Fruit fly (Drosophila melanogaster) whole organism, embryonic: ENCODE measurements around the gene CG13862.
A peak's percentile ranks its signal among the peaks of the same experiment; 100 is the strongest.

Experiments
- Bgb ChIP-seq: fragments of 200-800 bp; sonication (Bioruptor generic); IDR thresholded peaks from 2 replicates; pipeline ENCODE4 v1.3.6; 2022; ENCODE audit warnings: missing biosample characterization, missing genetic modification characterization; ENCODE audit not compliant: partially characterized antibody
- CG1024 ChIP-seq: fragments of 200-800 bp; sonication (Bioruptor generic); IDR thresholded peaks from 2 replicates; pipeline ENCODE4 v1.3.6; 2022; ENCODE audit warnings: missing biosample characterization, missing genetic modification characterization
- CG11560 ChIP-seq: fragments of 200-800 bp; sonication (Bioruptor generic); IDR thresholded peaks from 3 replicates; pipeline ENCODE4 v1.3.6; 2022; ENCODE audit warnings: missing biosample characterization, missing genetic modification characterization
- CG11695 ChIP-seq: fragments of 200-800 bp; sonication (Bioruptor generic); IDR thresholded peaks from 3 replicates; pipeline ENCODE4 v1.3.6; 2022; ENCODE audit warnings: missing biosample characterization, missing genetic modification characterization
- CG12659 ChIP-seq: fragments of 200-800 bp; sonication (Bioruptor generic); optimal IDR thresholded peaks from 3 replicates; lab custom pipeline; 2017; ENCODE audit warnings: mild to moderate bottlenecking, missing biosample characterization, missing genetic modification reagents, missing genetic modification characterization
- CG16815 ChIP-seq: fragments of 200-800 bp; sonication (Bioruptor generic); optimal IDR thresholded peaks from 3 replicates; lab custom pipeline; 2017; ENCODE audit warnings: missing biosample characterization, mild to moderate bottlenecking, missing genetic modification characterization
- CG17385 ChIP-seq: fragments of 200-800 bp; sonication (Bioruptor generic); optimal IDR thresholded peaks from 3 replicates; lab custom pipeline; 2018; ENCODE audit warnings: missing biosample characterization, mild to moderate bottlenecking, missing genetic modification characterization
- CG32767 ChIP-seq: fragments of 200-800 bp; sonication (Bioruptor generic); IDR thresholded peaks from 2 replicates; pipeline ENCODE4 v1.3.6; 2022; ENCODE audit warnings: missing biosample characterization, missing genetic modification characterization
- CG33213 ChIP-seq: fragments of 200-800 bp; sonication (Bioruptor generic); optimal IDR thresholded peaks from 3 replicates; lab custom pipeline; 2016; ENCODE audit warnings: missing biosample characterization, missing genetic modification characterization
- CG4360 ChIP-seq: fragments of 200-800 bp; sonication (Bioruptor generic); IDR thresholded peaks from 2 replicates; pipeline ENCODE4 v1.3.6; 2022; ENCODE audit warnings: missing biosample characterization, missing genetic modification characterization
- CG4854 ChIP-seq: fragments of 200-800 bp; sonication (Bioruptor generic); optimal IDR thresholded peaks from 2 replicates; lab custom pipeline; 2016; ENCODE audit warnings: missing biosample characterization, missing genetic modification characterization, inconsistent platforms
- CG6791 ChIP-seq: fragments of 200-800 bp; sonication (Bioruptor generic); IDR thresholded peaks from 3 replicates; pipeline ENCODE4 v1.3.6; 2022; ENCODE audit warnings: missing biosample characterization, missing genetic modification characterization; ENCODE audit not compliant: partially characterized antibody
- CG6813 ChIP-seq: fragments of 200-800 bp; sonication (Bioruptor generic); optimal IDR thresholded peaks from 2 replicates; lab custom pipeline; 2017; ENCODE audit warnings: missing biosample characterization, missing genetic modification characterization, mild to moderate bottlenecking, moderate library complexity, missing genetic modification reagents
- CG8089 ChIP-seq: fragments of 200-800 bp; sonication (Bioruptor generic); optimal IDR thresholded peaks from 3 replicates; lab custom pipeline; 2016; ENCODE audit warnings: missing biosample characterization, missing genetic modification characterization
- CG8765 ChIP-seq: fragments of 200-800 bp; sonication (Bioruptor generic); IDR thresholded peaks from 2 replicates; pipeline ENCODE4 v1.3.6; 2022; ENCODE audit warnings: missing biosample characterization, missing genetic modification characterization
- CG9609 ChIP-seq: fragments of 200-800 bp; sonication (Bioruptor generic); optimal IDR thresholded peaks from 3 replicates; lab custom pipeline; 2016; ENCODE audit warnings: missing biosample characterization, missing genetic modification characterization
- CTCF ChIP-seq: fragments of 200-800 bp; sonication (Bioruptor generic); optimal IDR thresholded peaks from 2 replicates; lab custom pipeline; 2017; ENCODE audit warnings: missing biosample characterization, mild to moderate bottlenecking, missing genetic modification characterization, moderate library complexity
- D ChIP-seq, 2 experiments: fragments of 200-800 bp in 1 of 2; fragments of >200 bp in 1 of 2; sonication (Bioruptor generic) in 1 of 2; optimal IDR thresholded peaks; 2 replicates in 1 of 2; 3 replicates in 1 of 2; lab custom pipeline; 2017; ENCODE audit warnings: mild to moderate bottlenecking in 1 of 2, missing biosample characterization in 1 of 2, missing genetic modification characterization in 1 of 2, missing genetic modification reagents in 1 of 2
- Ets97D ChIP-seq: fragments of 200-800 bp; sonication (Bioruptor generic); optimal IDR thresholded peaks from 3 replicates; lab custom pipeline; 2016; ENCODE audit warnings: missing biosample characterization, missing genetic modification characterization
- H2.0 ChIP-seq: fragments of 200-800 bp; sonication (Bioruptor generic); IDR thresholded peaks from 2 replicates; pipeline ENCODE4 v1.3.6; 2022; ENCODE audit warnings: missing biosample characterization, missing genetic modification characterization
- HLH4C ChIP-seq: fragments of 200-800 bp; sonication (Bioruptor generic); IDR thresholded peaks from 3 replicates; pipeline ENCODE4 v1.3.6; 2022; ENCODE audit warnings: missing biosample characterization, missing genetic modification characterization; ENCODE audit not compliant: partially characterized antibody
- Hey ChIP-seq: fragments of 200-800 bp; sonication (Bioruptor generic); optimal IDR thresholded peaks from 3 replicates; lab custom pipeline; 2018; ENCODE audit warnings: missing biosample characterization, mild to moderate bottlenecking, missing genetic modification characterization
- Hmr ChIP-seq: fragments of 200-800 bp; sonication (Bioruptor generic); optimal IDR thresholded peaks from 3 replicates; lab custom pipeline; 2017; ENCODE audit warnings: mild to moderate bottlenecking, missing biosample characterization, missing genetic modification reagents, missing genetic modification characterization
- Hr51 ChIP-seq, 2 experiments: fragments of 200-800 bp; sonication (Bioruptor generic); optimal IDR thresholded peaks; 2 replicates in 1 of 2; 3 replicates in 1 of 2; lab custom pipeline; 2016 to 2018; ENCODE audit warnings: missing biosample characterization in 2 of 2, missing genetic modification characterization in 2 of 2, mild to moderate bottlenecking in 1 of 2, moderate library complexity in 1 of 2
- MBD-R2 ChIP-seq: fragments of 200-800 bp; sonication (Bioruptor generic); IDR thresholded peaks from 2 replicates; pipeline ENCODE4 v1.3.6; 2022; ENCODE audit warnings: missing biosample characterization, missing genetic modification characterization
- Nf-YA ChIP-seq: fragments of 200-800 bp; sonication (Bioruptor generic); IDR thresholded peaks from 2 replicates; pipeline ENCODE4 v1.3.6; 2022; ENCODE audit warnings: missing biosample characterization, missing genetic modification characterization
- Xrp1 ChIP-seq: fragments of 200-800 bp; sonication (Bioruptor generic); IDR thresholded peaks from 2 replicates; pipeline ENCODE4 v1.3.6; 2022; ENCODE audit warnings: missing biosample characterization, missing genetic modification characterization
- ac ChIP-seq: fragments of 200-800 bp; sonication (Bioruptor generic); optimal IDR thresholded peaks from 3 replicates; lab custom pipeline; 2017; ENCODE audit warnings: missing biosample characterization, mild to moderate bottlenecking, missing genetic modification characterization
- aop ChIP-seq: fragments of 200-800 bp; sonication (Bioruptor generic); IDR thresholded peaks from 2 replicates; pipeline ENCODE4 v1.3.6; 2022; ENCODE audit warnings: missing biosample characterization, missing genetic modification characterization
- cad ChIP-seq: fragments of >200 bp; optimal IDR thresholded peaks from 2 replicates; lab custom pipeline; 2017; ENCODE audit warnings: missing biosample characterization, missing genetic modification characterization
- caup ChIP-seq: fragments of 200-800 bp; sonication (Bioruptor generic); optimal IDR thresholded peaks from 3 replicates; lab custom pipeline; 2017; ENCODE audit warnings: missing biosample characterization, mild to moderate bottlenecking, missing genetic modification characterization, moderate library complexity; ENCODE audit not compliant: severe bottlenecking
- ci ChIP-seq: fragments of 200-800 bp; sonication (Bioruptor generic); IDR thresholded peaks from 3 replicates; pipeline ENCODE4 v1.3.6; 2022; ENCODE audit warnings: missing biosample characterization, missing genetic modification characterization
- dmrt99B ChIP-seq: fragments of 200-800 bp; sonication (Bioruptor generic); optimal IDR thresholded peaks from 2 replicates; lab custom pipeline; 2018; ENCODE audit warnings: missing biosample characterization, mild to moderate bottlenecking, missing genetic modification characterization, moderate library complexity
- ems ChIP-seq: fragments of 200-800 bp; sonication (Bioruptor generic); optimal IDR thresholded peaks from 3 replicates; lab custom pipeline; 2016; ENCODE audit warnings: missing biosample characterization, missing genetic modification characterization
- eve ChIP-seq, 2 experiments: fragments of >200 bp; optimal IDR thresholded peaks; 2 replicates each; lab custom pipeline; 2017; ENCODE audit warnings: missing biosample characterization in 2 of 2, missing genetic modification characterization in 2 of 2
- gfzf ChIP-seq: fragments of 200-800 bp; sonication (Bioruptor generic); optimal IDR thresholded peaks from 2 replicates; lab custom pipeline; 2016; ENCODE audit warnings: missing biosample characterization, mild to moderate bottlenecking, missing genetic modification characterization, moderate library complexity
- h ChIP-seq: fragments of >200 bp; optimal IDR thresholded peaks from 2 replicates; lab custom pipeline; 2017
- hb ChIP-seq: fragments of 200-800 bp; sonication (Bioruptor generic); IDR thresholded peaks from 3 replicates; pipeline ENCODE4 v1.3.6; 2022; ENCODE audit warnings: missing biosample characterization, missing genetic modification characterization; ENCODE audit not compliant: partially characterized antibody
- knrl ChIP-seq: fragments of 200-800 bp; sonication (Bioruptor generic); IDR thresholded peaks from 3 replicates; pipeline ENCODE4 v1.3.6; 2022; ENCODE audit warnings: missing biosample characterization, missing genetic modification characterization; ENCODE audit not compliant: partially characterized antibody
- lilli ChIP-seq: fragments of 200-800 bp; sonication (Bioruptor generic); optimal IDR thresholded peaks from 3 replicates; lab custom pipeline; 2016; ENCODE audit warnings: missing biosample characterization, missing genetic modification characterization
- nmo ChIP-seq: fragments of 200-800 bp; sonication (Bioruptor generic); optimal IDR thresholded peaks from 2 replicates; lab custom pipeline; 2018; ENCODE audit warnings: missing biosample characterization, mild to moderate bottlenecking, missing genetic modification characterization, moderate library complexity
- pzg ChIP-seq: fragments of 200-800 bp; sonication (Bioruptor generic); optimal IDR thresholded peaks from 3 replicates; lab custom pipeline; 2018; ENCODE audit warnings: missing biosample characterization, mild to moderate bottlenecking, missing genetic modification characterization, moderate library complexity
- row ChIP-seq: fragments of 200-800 bp; sonication (Bioruptor generic); IDR thresholded peaks from 3 replicates; pipeline ENCODE4 v1.3.6; 2022; ENCODE audit warnings: missing biosample characterization, missing genetic modification characterization
- salm ChIP-seq: fragments of 200-800 bp; sonication (Bioruptor generic); optimal IDR thresholded peaks from 2 replicates; lab custom pipeline; 2018; ENCODE audit warnings: missing biosample characterization, mild to moderate bottlenecking, missing genetic modification characterization
- toy ChIP-seq: fragments of 200-800 bp; sonication (Bioruptor generic); IDR thresholded peaks from 2 replicates; pipeline ENCODE4 v1.3.6; 2022; ENCODE audit warnings: missing biosample characterization, missing genetic modification characterization
- tup ChIP-seq: fragments of 200-800 bp; sonication (Bioruptor generic); optimal IDR thresholded peaks from 2 replicates; lab custom pipeline; 2016; ENCODE audit warnings: missing biosample characterization, mild to moderate bottlenecking, missing genetic modification characterization, moderate library complexity
- wor ChIP-seq: fragments of 200-800 bp; sonication (Bioruptor generic); IDR thresholded peaks from 2 replicates; pipeline ENCODE4 v1.3.6; 2022; ENCODE audit warnings: missing biosample characterization, missing genetic modification characterization
- zen2 ChIP-seq: fragments of 200-800 bp; sonication (Bioruptor generic); IDR thresholded peaks from 3 replicates; pipeline ENCODE4 v1.3.6; 2022; ENCODE audit warnings: missing biosample characterization, missing genetic modification characterization; ENCODE audit not compliant: partially characterized antibody
- zfh2 ChIP-seq: fragments of 200-800 bp; sonication (Bioruptor generic); optimal IDR thresholded peaks from 2 replicates; lab custom pipeline; 2016; ENCODE audit warnings: missing biosample characterization, missing genetic modification characterization

Gene CG13862

dm6 chr3R:22362218-22362907 lies 30.6 kb downstream of the CG13862 start, which contains the start of the genes JMJD6, CG7071 and Muted (continued):
- peak; percentile 68 for TF ChIP-seq Bgb (GFP tag; lab: Robert Waterston, UW)
- TF ChIP-seq CG16815 (GFP tag; lab: Kevin White, UChicago): peak; percentile 90
- peak; percentile 83 for TF ChIP-seq CG1024 (GFP tag; lab: Robert Waterston, UW)
- peak; percentile 55; the same call in 1 of the 2 replicates for TF ChIP-seq CG4360 (GFP tag; lab: Robert Waterston, UW)
- TF ChIP-seq Hey: peak; percentile 63
- peak; percentile 87 for TF ChIP-seq Ets97D
- TF ChIP-seq row (GFP tag; lab: Robert Waterston, UW): peak; percentile 98
- TF ChIP-seq Nf-YA: peak; percentile 53; the same call in 1 of the 2 replicates
- no peak for TF ChIP-seq h
- peak; percentile 78 for TF ChIP-seq salm
- TF ChIP-seq D (optimal IDR thresholded peaks at IDR 0.05; lab: Kevin White, UChicago): peak; percentile 23
- TF ChIP-seq D (GFP tag; optimal IDR thresholded peaks at IDR 0.05; lab: Kevin White, UChicago): peak; percentile 70
- peak; percentile 52 for TF ChIP-seq ac (GFP tag; lab: Kevin White, UChicago)
- peak; percentile 90 for TF ChIP-seq CG8765
- TF ChIP-seq knrl: peak; percentile 86
- TF ChIP-seq H2.0: peak; percentile 85
- TF ChIP-seq zen2 (GFP tag; lab: Robert Waterston, UW): peak; percentile 55; the same call in 1 of the 3 replicates
- peak; percentile 68 for TF ChIP-seq HLH4C (GFP tag; lab: Robert Waterston, UW)
- peak; percentile 83 for TF ChIP-seq CG9609 (GFP tag; lab: Kevin White, UChicago)
- peak; percentile 71 for TF ChIP-seq CG11560 (tag; lab: Robert Waterston, UW)
- TF ChIP-seq hb (GFP tag; lab: Robert Waterston, UW): peak; percentile 74; the same call in 2 of the 3 replicates
- peak; percentile 83 for TF ChIP-seq MBD-R2
- peak; percentile 42; the same call in 1 of the 2 replicates for TF ChIP-seq toy (GFP tag; lab: Robert Waterston, UW)
- peak; percentile 77; the same call in 1 of the 2 replicates for TF ChIP-seq wor (GFP tag; lab: Robert Waterston, UW)
- peak; percentile 90 for TF ChIP-seq gfzf (GFP tag; lab: Kevin White, UChicago)
- TF ChIP-seq lilli: peak; percentile 97
- peak; percentile 81 for TF ChIP-seq CG33213 (GFP tag; lab: Kevin White, UChicago)
- peak; percentile 89 for TF ChIP-seq ems
- peak; percentile 87 for TF ChIP-seq CG11695 (GFP tag; lab: Robert Waterston, UW)
- TF ChIP-seq CG32767: peak; percentile 83; the same call in 1 of the 2 replicates
- peak; percentile 86 for TF ChIP-seq tup (GFP tag; lab: Kevin White, UChicago)
- peak; percentile 95 for TF ChIP-seq zfh2 (GFP tag; lab: Kevin White, UChicago)
- peak; percentile 92 for TF ChIP-seq CG4854 (GFP tag; lab: Kevin White, UChicago)
- TF ChIP-seq cad (GFP tag; lab: Kevin White, UChicago): no peak
- peak; percentile 88 for TF ChIP-seq nmo
- peak; percentile 78 for TF ChIP-seq dmrt99B (tag; lab: Kevin White, UChicago)
- peak; percentile 89 for TF ChIP-seq caup (GFP tag; lab: Kevin White, UChicago)
- peak; percentile 95 for TF ChIP-seq ci (GFP tag; lab: Robert Waterston, UW)
- peak; percentile 32 for TF ChIP-seq CG6813 (GFP tag; lab: Kevin White, UChicago)
- TF ChIP-seq Hmr: peak; percentile 93
- TF ChIP-seq CG6791: peak; percentile 67; the same call in 2 of the 3 replicates
- peak; percentile 66; the same call in 1 of the 2 replicates for TF ChIP-seq aop
- peak; percentile 84 for TF ChIP-seq CG17385
- peak; percentile 89 to 94 for TF ChIP-seq Hr51 (GFP tag; optimal IDR thresholded peaks at IDR 0.05; lab: Kevin White, UChicago)
- TF ChIP-seq CG12659 (GFP tag; lab: Kevin White, UChicago): peak; percentile 97
- TF ChIP-seq CTCF (GFP tag; lab: Kevin White, UChicago): peak; percentile 18
- no peak for TF ChIP-seq eve (GFP tag; optimal IDR thresholded peaks at IDR 0.05; lab: Kevin White, UChicago)
- peak; percentile 83 for TF ChIP-seq CG8089
- TF ChIP-seq pzg: peak; percentile 79
- peak; percentile 94 for TF ChIP-seq Xrp1 (GFP tag; lab: Robert Waterston, UW)
